Fruit fly (Drosophila melanogaster): Measurements from ENCODE around the gene CG10428.

Gene CG10428

DNA sequence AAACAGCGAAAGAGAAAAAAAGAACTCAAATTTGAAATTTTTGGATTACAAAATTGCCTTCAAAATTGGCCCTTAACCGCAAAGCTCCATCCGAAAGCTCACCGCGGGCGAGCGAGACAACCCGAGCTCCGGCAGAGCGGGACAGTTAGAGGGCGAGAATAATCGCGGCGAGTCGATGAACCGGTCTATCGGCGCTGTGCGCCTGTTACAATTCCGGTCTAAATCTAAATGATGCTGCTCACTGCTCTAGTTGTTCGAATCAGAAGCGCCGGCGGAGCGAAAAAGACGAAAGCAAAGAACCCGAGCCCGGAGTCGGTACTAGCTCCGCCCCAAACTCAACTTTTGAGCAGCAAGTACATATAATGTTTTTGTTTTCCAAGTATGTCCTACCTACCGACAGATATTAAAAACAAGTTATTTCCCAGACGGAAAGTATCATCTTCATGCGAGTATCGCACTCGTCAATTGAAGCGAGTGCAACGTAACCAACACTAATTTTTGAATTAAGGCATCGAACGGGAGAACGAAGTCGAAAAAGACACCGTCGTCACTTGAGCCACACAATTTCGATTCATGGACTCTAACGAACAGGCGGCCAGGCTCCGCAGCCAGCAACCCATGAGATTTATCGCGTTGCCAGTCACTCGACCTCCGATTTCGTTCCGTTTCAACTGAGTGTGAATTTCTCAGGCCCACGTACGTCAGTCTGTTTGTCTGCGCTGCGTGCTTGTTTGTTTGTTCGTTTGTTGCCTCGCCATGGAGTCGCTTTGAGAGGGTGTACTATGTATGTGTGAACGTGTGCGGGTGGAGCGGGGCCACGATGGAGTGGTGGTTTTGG is 4.3 kb upstream of the CG10428 start (continued):
- TF ChIP-seq CG17186 (GFP tag; optimal IDR thresholded peaks at IDR 0.05) (no peak), D19B (GFP tag; optimal IDR thresholded peaks at IDR 0.05) (no peak), kni (GFP tag; optimal IDR thresholded peaks at IDR 0.05) (peak; percentile 100), rib (GFP tag; IDR thresholded peaks at IDR 0.05) (no peak), cg (GFP tag; optimal IDR thresholded peaks at IDR 0.05) (peak; percentile 61), Dip2 (GFP tag; IDR thresholded peaks at IDR 0.05) (no peak), Doc3 (GFP tag; IDR thresholded peaks at IDR 0.05; ENCODE audit: partially characterized antibody) (no peak), CG10565 (GFP tag; optimal IDR thresholded peaks at IDR 0.05) (no peak), Dad (GFP tag; optimal IDR thresholded peaks at IDR 0.05) (no peak), p53 (GFP tag; optimal IDR thresholded peaks at IDR 0.05) (no peak), MTF-1 (GFP tag; optimal IDR thresholded peaks at IDR 0.05; ENCODE audit: borderline replicate concordance) (no peak), Bgb (GFP tag; IDR thresholded peaks at IDR 0.05; ENCODE audit: partially characterized antibody) (no peak), CG13123 (GFP tag; optimal IDR thresholded peaks at IDR 0.05) (no peak), Poxn (GFP tag; IDR thresholded peaks at IDR 0.05) (no peak), CG6765 (GFP tag; optimal IDR thresholded peaks at IDR 0.05) (no peak), ab (GFP tag; optimal IDR thresholded peaks at IDR 0.05) (peak; percentile 23), amos (GFP tag; IDR thresholded peaks at IDR 0.05; ENCODE audit: partially characterized antibody) (no peak), CG17612 (GFP tag; IDR thresholded peaks at IDR 0.05) (no peak), lilli (GFP tag; optimal IDR thresholded peaks at IDR 0.05) (no peak), CG9437 (GFP tag; optimal IDR thresholded peaks at IDR 0.05) (no peak), Stat92E (GFP tag; optimal IDR thresholded peaks at IDR 0.05) (peak in 1 of 3 experiments; percentile 27), pho (GFP tag; optimal IDR thresholded peaks at IDR 0.05) (no peak), vnd (GFP tag; IDR thresholded peaks at IDR 0.05; ENCODE audit: partially characterized antibody) (no peak), CG9817 (tag; optimal IDR thresholded peaks at IDR 0.05) (no peak), CG7786 (GFP tag; optimal IDR thresholded peaks at IDR 0.05) (no peak), bowl (GFP tag; IDR thresholded peaks at IDR 0.05) (no peak), CG3065 (GFP tag; optimal IDR thresholded peaks at IDR 0.05) (no peak), CG12659 (GFP tag; optimal IDR thresholded peaks at IDR 0.05) (peak; percentile 52), sens (GFP tag) (peak; percentile 76), bsh (GFP tag; optimal IDR thresholded peaks at IDR 0.05) (peak in 1 of 2 experiments; percentile 48), PHDP (tag; optimal IDR thresholded peaks at IDR 0.05) (no peak), ems (GFP tag; optimal IDR thresholded peaks at IDR 0.05) (no peak), Nf-YC (tag; optimal IDR thresholded peaks at IDR 0.05) (peak; percentile 71), sr (GFP tag; IDR thresholded peaks at IDR 0.05) (no peak), CG2120 (GFP tag; optimal IDR thresholded peaks at IDR 0.05) (no peak), Hmx (GFP tag; optimal IDR thresholded peaks at IDR 0.05) (no peak), repo (GFP tag; optimal IDR thresholded peaks at IDR 0.05) (no peak), CG7963 (GFP tag; IDR thresholded peaks at IDR 0.05; ENCODE audit: partially characterized antibody) (no peak), ato (GFP tag; IDR thresholded peaks at IDR 0.05; ENCODE audit: partially characterized antibody) (no peak), wek (GFP tag; optimal IDR thresholded peaks at IDR 0.05) (peak; percentile 35), CG18599 (GFP tag; optimal IDR thresholded peaks at IDR 0.05) (no peak), HLH54F (GFP tag; optimal IDR thresholded peaks at IDR 0.05) (no peak), CG14050 (GFP tag; IDR thresholded peaks at IDR 0.05) (no peak), z (GFP tag; IDR thresholded peaks at IDR 0.05) (no peak), Mes4 (GFP tag; optimal IDR thresholded peaks at IDR 0.05) (no peak), zen2 (GFP tag; IDR thresholded peaks at IDR 0.05; ENCODE audit: partially characterized antibody) (no peak), CG10462 (GFP tag; optimal IDR thresholded peaks at IDR 0.05) (no peak), Ssrp (tag; optimal IDR thresholded peaks at IDR 0.05) (no peak), CG17359 (tag; optimal IDR thresholded peaks at IDR 0.05) (no peak)
